Fruit fly (Drosophila melanogaster) whole organism, embryonic: Measurements from ENCODE around the gene CG6766.

Experiments used
- Atf-2 ChIP-seq: fragments of 200-800 bp; sonication (Bioruptor generic); optimal IDR thresholded peaks from 2 replicates; lab custom pipeline; 2016; ENCODE audit warnings: missing biosample characterization, missing genetic modification characterization
- CG11695 ChIP-seq: fragments of 200-800 bp; sonication (Bioruptor generic); IDR thresholded peaks from 3 replicates; pipeline ENCODE4 v1.3.6; 2022; ENCODE audit warnings: missing biosample characterization, missing genetic modification characterization
- CG15696 ChIP-seq: fragments of 200-800 bp; sonication (Bioruptor generic); optimal IDR thresholded peaks from 2 replicates; lab custom pipeline; 2019; ENCODE audit warnings: missing biosample characterization, mild to moderate bottlenecking, missing genetic modification characterization, moderate library complexity
- CG17359 ChIP-seq: fragments of 200-800 bp; sonication (Bioruptor generic); optimal IDR thresholded peaks from 3 replicates; lab custom pipeline; 2018; ENCODE audit warnings: missing biosample characterization, mild to moderate bottlenecking, missing genetic modification characterization, moderate library complexity
- CG17385 ChIP-seq: fragments of 200-800 bp; sonication (Bioruptor generic); optimal IDR thresholded peaks from 3 replicates; lab custom pipeline; 2018; ENCODE audit warnings: missing biosample characterization, mild to moderate bottlenecking, missing genetic modification characterization
- CG2678 ChIP-seq: fragments of 200-800 bp; sonication (Bioruptor generic); optimal IDR thresholded peaks from 3 replicates; lab custom pipeline; 2019; ENCODE audit warnings: missing biosample characterization, mild to moderate bottlenecking, missing genetic modification characterization, moderate library complexity
- CG32532 ChIP-seq: fragments of 200-800 bp; sonication (Bioruptor generic); IDR thresholded peaks from 2 replicates; pipeline ENCODE4 v1.3.6; 2022; ENCODE audit warnings: missing biosample characterization, missing genetic modification characterization
- CG4820 ChIP-seq: fragments of 200-800 bp; sonication (Bioruptor generic); optimal IDR thresholded peaks from 3 replicates; lab custom pipeline; 2016; ENCODE audit warnings: missing biosample characterization, missing genetic modification characterization
- CG6654 ChIP-seq: fragments of 200-800 bp; sonication (Bioruptor generic); optimal IDR thresholded peaks from 2 replicates; lab custom pipeline; 2017; ENCODE audit warnings: missing biosample characterization, mild to moderate bottlenecking, missing genetic modification characterization
- CG7963 ChIP-seq: fragments of 200-800 bp; sonication (Bioruptor generic); IDR thresholded peaks from 3 replicates; pipeline ENCODE4 v1.3.6; 2022; ENCODE audit warnings: missing biosample characterization, missing genetic modification characterization; ENCODE audit not compliant: partially characterized antibody
- CG8089 ChIP-seq: fragments of 200-800 bp; sonication (Bioruptor generic); optimal IDR thresholded peaks from 3 replicates; lab custom pipeline; 2016; ENCODE audit warnings: missing biosample characterization, missing genetic modification characterization
- CG8944 ChIP-seq: fragments of 200-800 bp; sonication (Bioruptor generic); optimal IDR thresholded peaks from 3 replicates; lab custom pipeline; 2016; ENCODE audit warnings: missing biosample characterization, missing genetic modification characterization
- CG9727 ChIP-seq: fragments of 200-800 bp; sonication (Bioruptor generic); optimal IDR thresholded peaks from 3 replicates; lab custom pipeline; 2017; ENCODE audit warnings: missing biosample characterization, mild to moderate bottlenecking, missing genetic modification characterization
- Ets65A ChIP-seq: fragments of 200-800 bp; sonication (Bioruptor generic); peaks from one replicate; lab custom pipeline; 2016; ENCODE audit warnings: missing biosample characterization, missing genetic modification characterization
- Lim3 ChIP-seq: fragments of 200-800 bp; sonication (Bioruptor generic); IDR thresholded peaks from 2 replicates; pipeline ENCODE4 v1.3.6; 2022; ENCODE audit warnings: missing biosample characterization, missing genetic modification characterization
- Mad ChIP-seq: fragments of 200-800 bp; sonication (Bioruptor generic); optimal IDR thresholded peaks from 2 replicates; lab custom pipeline; 2016; ENCODE audit warnings: missing biosample characterization, missing genetic modification characterization
- NC2β ChIP-seq: fragments of 200-800 bp; sonication (Bioruptor generic); optimal IDR thresholded peaks from 2 replicates; lab custom pipeline; 2016; ENCODE audit warnings: missing biosample characterization, missing genetic modification characterization
- Optix ChIP-seq: fragments of 200-800 bp; sonication (Bioruptor generic); IDR thresholded peaks from 3 replicates; pipeline ENCODE4 v1.3.6; 2022; ENCODE audit warnings: missing biosample characterization, missing genetic modification characterization
- Sry-δ ChIP-seq: fragments of 200-800 bp; sonication (Bioruptor generic); optimal IDR thresholded peaks from 2 replicates; lab custom pipeline; 2016; ENCODE audit warnings: missing biosample characterization, missing genetic modification characterization
- Ssrp ChIP-seq: fragments of 200-800 bp; sonication (Bioruptor generic); optimal IDR thresholded peaks from 2 replicates; lab custom pipeline; 2018; ENCODE audit warnings: missing biosample characterization, mild to moderate bottlenecking, missing genetic modification characterization, moderate library complexity
- Stat92E ChIP-seq, 3 experiments: fragments of >200 bp in 2 of 3; fragments of 200-800 bp in 1 of 3; sonication (Bioruptor generic) in 1 of 3; optimal IDR thresholded peaks; 2 replicates each; lab custom pipeline; 2017 to 2019; ENCODE audit warnings: missing biosample characterization in 3 of 3, missing genetic modification characterization in 3 of 3, mild to moderate bottlenecking in 1 of 3, moderate library complexity in 1 of 3
- Taf1 ChIP-seq: fragments of 200-800 bp; sonication (Bioruptor generic); IDR thresholded peaks from 2 replicates; pipeline ENCODE4 v1.3.6; 2022; ENCODE audit warnings: missing biosample characterization, missing genetic modification characterization
- Xbp1 ChIP-seq: fragments of 200-800 bp; sonication (Bioruptor generic); optimal IDR thresholded peaks from 3 replicates; lab custom pipeline; 2016; ENCODE audit warnings: missing biosample characterization, mild to moderate bottlenecking, missing genetic modification characterization
- abd-A ChIP-seq: fragments of 200-800 bp; sonication (Bioruptor generic); optimal IDR thresholded peaks from 3 replicates; lab custom pipeline; 2019; ENCODE audit warnings: missing biosample characterization, mild to moderate bottlenecking, missing genetic modification characterization, moderate library complexity
- ap ChIP-seq: fragments of 200-800 bp; sonication (Bioruptor generic); IDR thresholded peaks from 2 replicates; pipeline ENCODE4 v1.3.6; 2022; ENCODE audit warnings: missing biosample characterization, missing genetic modification characterization
- bowl ChIP-seq: fragments of 200-800 bp; sonication (Bioruptor generic); IDR thresholded peaks from 2 replicates; pipeline ENCODE4 v1.3.6; 2022; ENCODE audit warnings: missing biosample characterization, missing genetic modification characterization
- cato ChIP-seq: fragments of 200-800 bp; sonication (Bioruptor generic); optimal IDR thresholded peaks from 2 replicates; lab custom pipeline; 2016; ENCODE audit warnings: missing biosample characterization, missing genetic modification characterization, borderline replicate concordance
- cg ChIP-seq: fragments of 200-800 bp; sonication (Bioruptor generic); optimal IDR thresholded peaks from 3 replicates; lab custom pipeline; 2019; ENCODE audit warnings: missing biosample characterization, mild to moderate bottlenecking, missing genetic modification characterization, moderate library complexity
- chif ChIP-seq, 2 experiments: fragments of 200-800 bp; sonication (Bioruptor generic); optimal IDR thresholded peaks; 3 replicates each; lab custom pipeline; 2016; ENCODE audit warnings: missing biosample characterization in 2 of 2, missing genetic modification characterization in 2 of 2
- da ChIP-seq: fragments of 200-800 bp; sonication (Bioruptor generic); optimal IDR thresholded peaks from 2 replicates; lab custom pipeline; 2016; ENCODE audit warnings: missing biosample characterization, missing genetic modification characterization
- danr ChIP-seq: fragments of 200-800 bp; sonication (Bioruptor generic); IDR thresholded peaks from 2 replicates; pipeline ENCODE4 v1.3.6; 2022; ENCODE audit warnings: missing biosample characterization, missing genetic modification characterization
- dati ChIP-seq: fragments of 200-800 bp; sonication (Bioruptor generic); IDR thresholded peaks from 2 replicates; pipeline ENCODE4 v1.3.6; 2022; ENCODE audit warnings: missing biosample characterization, missing genetic modification characterization
- dm ChIP-seq: fragments of 200-800 bp; sonication (Bioruptor generic); optimal IDR thresholded peaks from 3 replicates; lab custom pipeline; 2016; ENCODE audit warnings: missing biosample characterization, missing genetic modification characterization
- ewg ChIP-seq: fragments of 200-800 bp; sonication (Bioruptor generic); optimal IDR thresholded peaks from 3 replicates; lab custom pipeline; 2017; ENCODE audit warnings: mild to moderate bottlenecking, missing biosample characterization, missing genetic modification reagents, missing genetic modification characterization
- fru ChIP-seq: fragments of >200 bp; optimal IDR thresholded peaks from 2 replicates; lab custom pipeline; 2017
- gcm ChIP-seq: fragments of 200-800 bp; sonication (Bioruptor generic); optimal IDR thresholded peaks from 2 replicates; lab custom pipeline; 2019; ENCODE audit warnings: missing biosample characterization, mild to moderate bottlenecking, missing genetic modification characterization, moderate library complexity
- jigr1 ChIP-seq: fragments of 200-800 bp; sonication (Bioruptor generic); IDR thresholded peaks from 3 replicates; pipeline ENCODE4 v1.3.6; 2022; ENCODE audit warnings: missing biosample characterization, missing genetic modification characterization
- kah ChIP-seq: fragments of 200-800 bp; sonication (Bioruptor generic); optimal IDR thresholded peaks from 2 replicates; lab custom pipeline; 2018; ENCODE audit warnings: missing biosample characterization, mild to moderate bottlenecking, missing genetic modification characterization
- lov ChIP-seq, 2 experiments: fragments of 200-800 bp in 1 of 2; fragments of >200 bp in 1 of 2; sonication (Bioruptor generic) in 1 of 2; IDR thresholded peaks in 1 of 2; optimal IDR thresholded peaks in 1 of 2; 2 replicates in 1 of 2; 3 replicates in 1 of 2; pipeline versions ENCODE4 v1.3.6 to Lab custom; 2017 to 2022; ENCODE audit warnings: missing biosample characterization in 1 of 2, missing genetic modification characterization in 1 of 2
- mam ChIP-seq: fragments of 200-800 bp; sonication (Bioruptor generic); optimal IDR thresholded peaks from 3 replicates; lab custom pipeline; 2016; ENCODE audit warnings: missing biosample characterization, missing genetic modification characterization
- peb ChIP-seq: fragments of 200-800 bp; sonication (Bioruptor generic); IDR thresholded peaks from 2 replicates; pipeline ENCODE4 v1.3.6; 2022; ENCODE audit warnings: missing biosample characterization, missing genetic modification characterization
- phol ChIP-seq: fragments of 200-800 bp; sonication (Bioruptor generic); optimal IDR thresholded peaks from 3 replicates; lab custom pipeline; 2018; ENCODE audit warnings: missing biosample characterization, mild to moderate bottlenecking, missing genetic modification characterization, moderate library complexity
- rib ChIP-seq: fragments of 200-800 bp; sonication (Bioruptor generic); IDR thresholded peaks from 2 replicates; pipeline ENCODE4 v1.3.6; 2022; ENCODE audit warnings: missing biosample characterization, missing genetic modification characterization
- sc ChIP-seq, 3 experiments: fragments of >200 bp in 2 of 3; fragments of 200-800 bp in 1 of 3; sonication (Bioruptor generic) in 1 of 3; optimal IDR thresholded peaks; 2 replicates in 2 of 3; 3 replicates in 1 of 3; lab custom pipeline; 2017; ENCODE audit warnings: mild to moderate bottlenecking in 1 of 3, missing biosample characterization in 1 of 3, missing genetic modification characterization in 1 of 3, missing genetic modification reagents in 1 of 3
- sob ChIP-seq: fragments of 200-800 bp; sonication (Bioruptor generic); IDR thresholded peaks from 2 replicates; pipeline ENCODE4 v1.3.6; 2022; ENCODE audit warnings: missing biosample characterization, missing genetic modification characterization
- tll ChIP-seq, 2 experiments: fragments of 200-800 bp in 1 of 2; fragments of >200 bp in 1 of 2; sonication (Bioruptor generic) in 1 of 2; optimal IDR thresholded peaks; 2 replicates each; lab custom pipeline; 2017 to 2019; ENCODE audit warnings: missing biosample characterization in 2 of 2, missing genetic modification characterization in 2 of 2, mild to moderate bottlenecking in 1 of 2, moderate library complexity in 1 of 2
- tup ChIP-seq: fragments of 200-800 bp; sonication (Bioruptor generic); optimal IDR thresholded peaks from 2 replicates; lab custom pipeline; 2016; ENCODE audit warnings: missing biosample characterization, mild to moderate bottlenecking, missing genetic modification characterization, moderate library complexity
- vvl ChIP-seq: fragments of 200-800 bp; sonication (Bioruptor generic); IDR thresholded peaks from 2 replicates; pipeline ENCODE4 v1.3.6; 2022; ENCODE audit warnings: missing biosample characterization, missing genetic modification characterization
- zfh2 ChIP-seq: fragments of 200-800 bp; sonication (Bioruptor generic); optimal IDR thresholded peaks from 2 replicates; lab custom pipeline; 2016; ENCODE audit warnings: missing biosample characterization, missing genetic modification characterization

CG6766 gene

DNA sequence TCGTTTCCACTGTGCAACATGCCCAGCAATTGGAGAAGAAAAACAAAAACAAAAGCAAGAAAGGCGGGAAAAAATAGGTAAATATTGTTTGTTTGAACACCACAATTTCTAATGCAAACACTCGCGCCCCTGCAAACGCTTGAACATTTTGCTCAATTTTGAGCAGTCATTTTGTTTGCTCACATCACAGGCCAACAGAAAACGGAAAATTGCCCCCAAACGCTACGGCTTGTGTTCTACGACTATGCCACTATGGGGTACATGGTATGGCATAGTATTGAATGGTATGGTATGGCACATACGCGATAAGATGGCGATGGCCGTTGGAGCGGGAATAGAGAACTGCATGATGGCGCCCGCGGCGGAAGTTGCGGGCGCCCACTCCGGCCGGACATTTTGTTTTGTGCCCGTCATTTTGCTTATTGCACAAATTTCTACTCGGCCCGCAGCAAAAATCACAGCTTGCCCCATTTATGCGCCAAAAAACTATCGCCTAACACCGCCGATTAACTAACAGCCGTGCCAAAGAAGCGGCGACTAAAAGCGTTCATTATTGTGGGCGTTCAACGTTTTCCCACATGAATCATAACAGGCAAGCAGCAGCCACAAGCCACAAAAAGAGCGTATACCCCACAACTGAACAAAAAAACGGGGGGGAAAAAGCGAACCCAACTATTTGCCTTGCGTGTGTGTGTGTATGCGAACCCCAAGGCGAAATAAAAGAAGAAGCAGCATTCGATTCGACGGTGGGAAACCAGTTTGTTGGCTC, 36.1 kb downstream of the CG6766 start (continued):
- no peak for TF ChIP-seq peb (GFP tag; lab: Robert Waterston, UW)
- TF ChIP-seq chif (GFP tag; optimal IDR thresholded peaks at IDR 0.05; lab: Kevin White, UChicago): peak; percentile 27 to 42
- TF ChIP-seq cg (GFP tag; lab: Kevin White, UChicago): peak; percentile 60
- peak; percentile 97 for TF ChIP-seq abd-A (tag; lab: Kevin White, UChicago)
- TF ChIP-seq Atf-2: peak; percentile 5
- TF ChIP-seq Stat92E (GFP tag; optimal IDR thresholded peaks at IDR 0.05; lab: Kevin White, UChicago): no peak
- TF ChIP-seq bowl (GFP tag; lab: Robert Waterston, UW): no peak
- peak; percentile 46 for TF ChIP-seq tup (GFP tag; lab: Kevin White, UChicago)
- no peak for TF ChIP-seq rib (GFP tag; lab: Robert Waterston, UW)
- peak; percentile 63 for TF ChIP-seq Ets65A (GFP tag; lab: Kevin White, UChicago)
- TF ChIP-seq CG2678: peak; percentile 73
- TF ChIP-seq Optix: no peak
- no peak for TF ChIP-seq zfh2 (GFP tag; lab: Kevin White, UChicago)
- peak; percentile 31 for TF ChIP-seq Mad (GFP tag; lab: Kevin White, UChicago)
- TF ChIP-seq lov (optimal IDR thresholded peaks at IDR 0.05; lab: Kevin White, UChicago): no peak
- no peak for TF ChIP-seq lov (GFP tag; IDR thresholded peaks at IDR 0.05; lab: Robert Waterston, UW)
- TF ChIP-seq Taf1 (GFP tag; lab: Robert Waterston, UW): no peak
- TF ChIP-seq Ssrp: no peak
- TF ChIP-seq Lim3 (GFP tag; lab: Robert Waterston, UW): no peak
- peak; percentile 74 for TF ChIP-seq phol (tag; lab: Kevin White, UChicago)
- TF ChIP-seq CG17385: peak; percentile 91
- peak; percentile 77 for TF ChIP-seq CG15696 (tag; lab: Kevin White, UChicago)
- no peak for TF ChIP-seq danr (GFP tag; lab: Robert Waterston, UW)
- TF ChIP-seq cato (GFP tag; lab: Kevin White, UChicago): peak; percentile 63
- TF ChIP-seq Sry-δ (GFP tag; lab: Kevin White, UChicago): no peak
- TF ChIP-seq jigr1 (GFP tag; lab: Robert Waterston, UW): no peak
- TF ChIP-seq sob (GFP tag; lab: Robert Waterston, UW): no peak
- TF ChIP-seq CG7963 (GFP tag; lab: Robert Waterston, UW): no peak
- peak; percentile 70 for TF ChIP-seq CG9727 (GFP tag; lab: Kevin White, UChicago)
- no peak for TF ChIP-seq CG32532 (GFP tag; lab: Robert Waterston, UW)
- TF ChIP-seq tll (GFP tag; optimal IDR thresholded peaks at IDR 0.05; lab: Kevin White, UChicago): no peak
- no peak for TF ChIP-seq CG11695 (GFP tag; lab: Robert Waterston, UW)
- TF ChIP-seq ap (GFP tag; lab: Robert Waterston, UW): no peak
- peak; percentile 17 for TF ChIP-seq Xbp1 (GFP tag; lab: Kevin White, UChicago)
- TF ChIP-seq fru: no peak
- TF ChIP-seq CG17359 (tag; lab: Kevin White, UChicago): peak; percentile 74
- peak; percentile 78 for TF ChIP-seq CG8089
- TF ChIP-seq vvl (GFP tag; lab: Robert Waterston, UW): no peak
- no peak for TF ChIP-seq dm (GFP tag; lab: Kevin White, UChicago)
- no peak for TF ChIP-seq sc (optimal IDR thresholded peaks at IDR 0.05; lab: Kevin White, UChicago)
- peak; percentile 85 for TF ChIP-seq sc (GFP tag; optimal IDR thresholded peaks at IDR 0.05; lab: Kevin White, UChicago)
- no peak for TF ChIP-seq da (GFP tag; lab: Kevin White, UChicago)
- TF ChIP-seq NC2β: peak; percentile 70
- TF ChIP-seq dati (GFP tag; lab: Robert Waterston, UW): no peak
- TF ChIP-seq mam (GFP tag; lab: Kevin White, UChicago): peak; percentile 30
- TF ChIP-seq CG4820 (GFP tag; lab: Kevin White, UChicago): peak; percentile 13
- peak; percentile 26 for TF ChIP-seq CG6654 (GFP tag; lab: Kevin White, UChicago)
- peak; percentile 24 for TF ChIP-seq CG8944 (GFP tag; lab: Kevin White, UChicago)
- TF ChIP-seq kah (GFP tag; lab: Kevin White, UChicago): peak; percentile 26
- TF ChIP-seq gcm (GFP tag; lab: Kevin White, UChicago): peak; percentile 68
- TF ChIP-seq ewg (GFP tag; lab: Kevin White, UChicago): peak; percentile 33
